Worm (Caenorhabditis elegans) whole organism, midembryonic: ENCODE data around the gene taf-6.1.

Experiments
- flt-1 ChIP-seq: fragments of 200-800 bp; sonication (Bioruptor generic); IDR thresholded peaks from 2 replicates; pipeline ENCODE4 v1.3.6; 2022; ENCODE audit warnings: missing genetic modification characterization, missing compliant biosample characterization
- klf-2 ChIP-seq: fragments of 200-800 bp; sonication (Bioruptor generic); conservative IDR thresholded peaks from 2 replicates; pipeline ENCODE4 v1.3.6; 2022; ENCODE audit warnings: missing genetic modification reagents, missing genetic modification characterization, missing compliant biosample characterization
- med-1 ChIP-seq: sonication (generic microtip); optimal IDR thresholded peaks from 2 replicates; lab custom pipeline; 2017; ENCODE audit warnings: missing genetic modification characterization, mild to moderate bottlenecking, missing compliant biosample characterization, antibody characterized with exemption, missing genetic modification reagents; ENCODE audit not compliant: insufficient read depth
- tab-1 ChIP-seq: fragments of 200-800 bp; sonication (Bioruptor generic); IDR thresholded peaks from 2 replicates; pipeline ENCODE4 v1.3.6; 2022; ENCODE audit warnings: missing genetic modification characterization, missing compliant biosample characterization

DNA sequence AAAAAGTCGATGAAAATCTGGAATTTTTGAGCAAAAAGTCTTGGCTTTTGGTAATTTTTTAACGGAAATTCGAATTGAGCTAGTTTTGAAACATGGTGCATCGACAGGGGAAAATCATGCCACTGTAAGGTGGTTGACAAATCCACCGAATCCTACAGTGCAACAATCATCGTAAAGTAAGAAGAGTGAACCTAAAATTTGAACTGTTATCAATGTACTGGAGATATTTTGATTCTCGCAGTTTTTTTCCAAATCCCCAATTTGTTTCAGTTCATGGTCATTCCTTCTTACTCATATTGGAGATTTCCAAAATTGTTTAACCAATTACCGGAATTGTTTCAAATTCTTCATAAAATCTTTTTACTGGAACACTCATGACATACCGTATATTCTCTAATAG, 25.0 kb downstream of the taf-6.1 start:
- TF ChIP-seq med-1 (GFP tag; lab: Kevin White, UChicago) (no peak), flt-1 (GFP tag; lab: Robert Waterston, UW) (no peak), tab-1 (GFP tag; lab: Robert Waterston, UW) (no peak), klf-2 (GFP tag; lab: Robert Waterston, UW) (no peak)
